Fruit fly (Drosophila melanogaster): ENCODE measurements around the gene Cdc5.

Gene Cdc5

dm6 chr3L:331842-332802, 29.1 kb downstream of the Cdc5 start, which contains the start of gene mthl9 (continued):
- no peak for TF ChIP-seq fd59A (GFP tag; optimal IDR thresholded peaks at IDR 0.05)
- no peak for TF ChIP-seq CG6808 (GFP tag; optimal IDR thresholded peaks at IDR 0.05)

DNA sequence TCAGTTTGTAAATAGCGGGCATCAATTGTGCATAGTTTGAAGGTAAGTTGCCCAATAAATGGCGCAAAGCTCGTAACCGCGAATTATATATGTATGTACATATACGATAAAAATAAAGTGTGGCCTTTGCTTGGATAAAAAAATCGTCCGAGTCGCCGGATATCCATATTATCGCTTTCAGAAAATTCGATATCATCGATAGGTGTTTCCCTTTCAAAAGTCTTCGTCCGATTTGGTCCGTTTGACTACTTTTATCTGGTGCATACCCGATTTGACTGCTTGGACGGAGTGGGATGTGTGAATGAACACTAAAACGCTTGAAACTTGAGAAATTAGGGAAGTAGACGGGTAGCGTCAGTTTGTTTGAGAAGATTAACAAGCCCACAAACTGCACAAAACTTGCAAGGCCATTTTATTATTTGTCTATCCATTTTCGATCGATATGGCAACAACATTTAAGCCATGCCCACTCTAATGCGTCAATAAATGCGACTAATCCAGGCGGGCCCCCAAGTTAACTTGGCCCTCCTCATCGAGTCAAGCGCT, 32.0 kb downstream of the Cdc5 start:
- peak; percentile 5 for TF ChIP-seq esn (GFP tag; optimal IDR thresholded peaks at IDR 0.05)
- peak; percentile 75 for TF ChIP-seq Eip78C (GFP tag)
- no peak for TF ChIP-seq salr (GFP tag; optimal IDR thresholded peaks at IDR 0.05)

- no peak for TF ChIP-seq ss (GFP tag; optimal IDR thresholded peaks at IDR 0.05)
- TF ChIP-seq CG3919 (GFP tag; optimal IDR thresholded peaks at IDR 0.05): no peak
- no peak for TF ChIP-seq Sox15 (GFP tag; optimal IDR thresholded peaks at IDR 0.05)
- TF ChIP-seq CG8319 (GFP tag; optimal IDR thresholded peaks at IDR 0.05): no peak
- TF ChIP-seq CG10631 (GFP tag; optimal IDR thresholded peaks at IDR 0.05): no peak
- TF ChIP-seq CG6808 (GFP tag; optimal IDR thresholded peaks at IDR 0.05): no peak
- no peak for TF ChIP-seq CG11902 (GFP tag; optimal IDR thresholded peaks at IDR 0.05)
- TF ChIP-seq OdsH (GFP tag; optimal IDR thresholded peaks at IDR 0.05): no peak
- no peak for TF ChIP-seq lz (GFP tag; optimal IDR thresholded peaks at IDR 0.05)
- TF ChIP-seq Hr39 (GFP tag; optimal IDR thresholded peaks at IDR 0.05): no peak
- TF ChIP-seq Sox102F (GFP tag; optimal IDR thresholded peaks at IDR 0.05): no peak
- TF ChIP-seq Gug (GFP tag; IDR thresholded peaks at IDR 0.05): no peak
Observed at dm6 chr3L:327833-328232, 33.4 kb downstream of the Cdc5 start, which contains the start of the genes Atac3 and Ptpmeg. Gene Atac3, minus strand, starts transcription at chr3L:327992. Gene Ptpmeg, plus strand, starts transcription at chr3L:328097.

DNA sequence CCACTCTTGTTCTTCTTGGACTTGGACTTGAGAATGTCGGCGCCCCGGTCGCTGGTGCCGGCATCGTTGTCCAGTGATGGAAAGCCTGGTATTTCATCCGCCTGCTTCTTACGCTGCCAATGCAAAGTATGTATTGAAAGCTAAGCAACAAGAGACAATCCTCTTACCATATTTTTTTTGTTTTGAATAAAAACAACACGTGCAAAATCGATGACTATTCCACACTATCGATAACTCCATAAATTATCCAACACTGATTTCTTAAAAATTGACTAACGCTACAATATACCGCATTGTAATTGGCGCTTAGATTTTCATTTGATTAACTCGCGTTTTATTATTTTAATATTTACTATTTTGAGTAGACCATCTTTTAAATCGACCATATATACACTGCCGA, 36.7 kb downstream of the Cdc5 start, which contains the start of gene CG32344:
Gene CG32344, minus strand, starts transcription at position 235 of the 400 bp plus-strand sequence.
- TF ChIP-seq Eip78C (GFP tag) (peak; percentile 60), CG8319 (GFP tag; optimal IDR thresholded peaks at IDR 0.05) (no peak), eg (GFP tag; IDR thresholded peaks at IDR 0.05) (no peak), vri (GFP tag; optimal IDR thresholded peaks at IDR 0.05) (no peak), Sox102F (GFP tag; optimal IDR thresholded peaks at IDR 0.05) (no peak), CG3919 (GFP tag; optimal IDR thresholded peaks at IDR 0.05) (no peak), CG34406 (GFP tag; optimal IDR thresholded peaks at IDR 0.05) (no peak), fd85E (GFP tag; optimal IDR thresholded peaks at IDR 0.05) (no peak), ss (GFP tag; optimal IDR thresholded peaks at IDR 0.05) (no peak), Eip93F (GFP tag; optimal IDR thresholded peaks at IDR 0.05) (no peak), CG3032 (tag; optimal IDR thresholded peaks at IDR 0.05) (peak; percentile 7)

dm6 chr3L:321495-321894, 39.7 kb downstream of the Cdc5 start:
- TF ChIP-seq CG11902 (GFP tag; optimal IDR thresholded peaks at IDR 0.05): no peak
- no peak for TF ChIP-seq CG7368 (GFP tag; optimal IDR thresholded peaks at IDR 0.05)
- TF ChIP-seq Eip75B (GFP tag; optimal IDR thresholded peaks at IDR 0.05): no peak
- TF ChIP-seq Eip78C (GFP tag): no peak
- no peak for TF ChIP-seq vri (GFP tag; optimal IDR thresholded peaks at IDR 0.05)
- no peak for TF ChIP-seq Lpt (GFP tag; optimal IDR thresholded peaks at IDR 0.05)
- no peak for TF ChIP-seq Sox14 (GFP tag; optimal IDR thresholded peaks at IDR 0.05)
- no peak for TF ChIP-seq fd85E (GFP tag; optimal IDR thresholded peaks at IDR 0.05)
- no peak for TF ChIP-seq CG6276 (GFP tag; optimal IDR thresholded peaks at IDR 0.05)
- no peak for TF ChIP-seq CG8632 (GFP tag; optimal IDR thresholded peaks at IDR 0.05)
- TF ChIP-seq CG11294 (GFP tag; IDR thresholded peaks at IDR 0.05): no peak
- TF ChIP-seq fd59A (GFP tag; optimal IDR thresholded peaks at IDR 0.05): no peak
- no peak for TF ChIP-seq Hr38 (GFP tag; optimal IDR thresholded peaks at IDR 0.05)
